Fruit fly (Drosophila melanogaster) whole organism, prepupa: ENCODE measurements around the gene CG11555.

Experiments
- Blimp-1 ChIP-seq: fragments of 200-800 bp; sonication (Bioruptor generic); optimal IDR thresholded peaks from 3 replicates; lab custom pipeline; 2017; ENCODE audit warnings: missing biosample characterization, missing genetic modification characterization, mild to moderate bottlenecking, moderate library complexity, missing genetic modification reagents
- CG15336 ChIP-seq: fragments of 200-800 bp; sonication (Bioruptor generic); IDR thresholded peaks from 2 replicates; pipeline ENCODE4 v1.3.6; 2022; ENCODE audit warnings: missing biosample characterization, missing genetic modification characterization
- Gug ChIP-seq: fragments of 200-800 bp; sonication (Bioruptor generic); IDR thresholded peaks from 2 replicates; pipeline ENCODE4 v1.3.6; 2022; ENCODE audit warnings: missing biosample characterization, missing genetic modification characterization
- Sox102F ChIP-seq: fragments of 200-800 bp; sonication (Bioruptor generic); optimal IDR thresholded peaks from 2 replicates; lab custom pipeline; 2016; ENCODE audit warnings: missing biosample characterization, mild to moderate bottlenecking, missing genetic modification characterization
- achi ChIP-seq: fragments of 200-800 bp; sonication (Bioruptor generic); optimal IDR thresholded peaks from 3 replicates; lab custom pipeline; 2016; ENCODE audit warnings: missing biosample characterization, missing genetic modification characterization
- acj6 ChIP-seq: fragments of 200-800 bp; sonication (Bioruptor generic); optimal IDR thresholded peaks from 3 replicates; lab custom pipeline; 2016; ENCODE audit warnings: missing biosample characterization, missing genetic modification characterization
- fd85E ChIP-seq: fragments of 200-800 bp; sonication (Bioruptor generic); optimal IDR thresholded peaks from 3 replicates; lab custom pipeline; 2016; ENCODE audit warnings: missing biosample characterization, missing genetic modification characterization
- svp ChIP-seq: fragments of 200-800 bp; sonication (Bioruptor generic); peaks from one replicate; lab custom pipeline; 2016; ENCODE audit warnings: missing biosample characterization, missing genetic modification characterization

dm6 chr2L:321148-321547, 47.5 kb downstream of the CG11555 start, which contains the start of gene CG11911:
- TF ChIP-seq Blimp-1 (GFP tag; lab: Kevin White, UChicago): no peak
- TF ChIP-seq fd85E (GFP tag; lab: Kevin White, UChicago): no peak
- TF ChIP-seq svp (GFP tag; lab: Kevin White, UChicago): no peak
- no peak for TF ChIP-seq CG15336 (GFP tag; lab: Robert Waterston, UW)
- no peak for TF ChIP-seq Sox102F (GFP tag; lab: Kevin White, UChicago)
- no peak for TF ChIP-seq Gug (GFP tag; lab: Robert Waterston, UW)
- no peak for TF ChIP-seq acj6 (GFP tag; lab: Kevin White, UChicago)
- TF ChIP-seq achi: no peak
